Fruit fly (Drosophila melanogaster): ENCODE data around the gene CG9672.

dm6 chrX:16751579-16752156 is 45.0 kb upstream of the CG9672 start, which contains the start of gene goe:
- TF ChIP-seq Sin3A (optimal IDR thresholded peaks at IDR 0.05), result no peak
- no peak for TF ChIP-seq psq (optimal IDR thresholded peaks at IDR 0.05)
